Worm (Caenorhabditis elegans) whole organism, early embryonic: ENCODE measurements around the gene srxa-10.

ENCODE experiments used
- B0310.2 ChIP-seq: sonication (generic microtip); optimal IDR thresholded peaks from 2 replicates; lab custom pipeline; 2016; ENCODE audit warnings: mild to moderate bottlenecking, missing genetic modification characterization, missing compliant biosample characterization
- F13C5.2 ChIP-seq: sonication (generic microtip); optimal IDR thresholded peaks from 2 replicates; lab custom pipeline; 2017; ENCODE audit warnings: mild to moderate bottlenecking, missing genetic modification characterization, inconsistent platforms, missing compliant biosample characterization
- ama-1 ChIP-seq: fragments of 150-350 bp; optimal IDR thresholded peaks from 2 replicates; lab custom pipeline; 2014
- ceh-36 ChIP-seq: sonication (generic microtip); optimal IDR thresholded peaks from 2 replicates; lab custom pipeline; 2016; ENCODE audit warnings: missing genetic modification characterization, inconsistent platforms, missing compliant biosample characterization
- ets-7 ChIP-seq: sonication (generic microtip); optimal IDR thresholded peaks from 2 replicates; lab custom pipeline; 2016; ENCODE audit warnings: missing genotype, missing genetic modification characterization, missing compliant biosample characterization
- flt-1 ChIP-seq: fragments of 200-800 bp; sonication (Bioruptor generic); IDR thresholded peaks from 2 replicates; pipeline ENCODE4 v1.3.6; 2022; ENCODE audit warnings: missing genetic modification characterization, missing compliant biosample characterization
- hmg-4 ChIP-seq: fragments of 200-800 bp; sonication (Bioruptor generic); optimal IDR thresholded peaks from 2 replicates; lab custom pipeline; 2018; ENCODE audit warnings: mild to moderate bottlenecking, missing genetic modification characterization, missing compliant biosample characterization
- hnd-1 ChIP-seq: sonication (generic microtip); optimal IDR thresholded peaks from 2 replicates; lab custom pipeline; 2016; ENCODE audit warnings: missing genetic modification characterization, missing compliant biosample characterization
- pes-1 ChIP-seq: fragments of 200-800 bp; sonication (Bioruptor generic); IDR thresholded peaks from 2 replicates; pipeline ENCODE4 v1.3.6; 2022; ENCODE audit warnings: missing genetic modification reagents, missing genetic modification characterization, missing compliant biosample characterization
- scrt-1 ChIP-seq: fragments of 200-800 bp; sonication (Bioruptor generic); IDR thresholded peaks from 2 replicates; pipeline ENCODE4 v1.3.6; 2022; ENCODE audit warnings: missing genetic modification characterization, missing compliant biosample characterization
- sea-1 ChIP-seq: fragments of 200-800 bp; sonication (Bioruptor generic); conservative IDR thresholded peaks from 2 replicates; pipeline ENCODE4 v1.3.6; 2022; ENCODE audit warnings: missing genetic modification characterization, missing compliant biosample characterization
- tbx-37 ChIP-seq: fragments of 200-800 bp; sonication (Bioruptor generic); conservative IDR thresholded peaks from 2 replicates; pipeline ENCODE4 v1.3.6; 2022; ENCODE audit warnings: missing genetic modification reagents, missing genetic modification characterization, missing compliant biosample characterization
- tra-4 ChIP-seq: sonication (generic microtip); optimal IDR thresholded peaks from 2 replicates; lab custom pipeline; 2017; ENCODE audit warnings: missing genetic modification characterization, missing compliant biosample characterization

- TF ChIP-seq ama-1 (lab: Kevin White, UChicago) (no peak), B0310.2 (tag; lab: Kevin White, UChicago) (no peak), hmg-4 (GFP tag; lab: Kevin White, UChicago) (no peak), ets-7 (tag; lab: Kevin White, UChicago) (no peak), tbx-37 (GFP tag; lab: Robert Waterston, UW) (no peak), flt-1 (GFP tag; lab: Robert Waterston, UW) (no peak), F13C5.2 (no peak), hnd-1 (tag; lab: Kevin White, UChicago) (no peak), scrt-1 (GFP tag; lab: Robert Waterston, UW) (no peak), tra-4 (no peak), ceh-36 (tag; lab: Kevin White, UChicago) (no peak), sea-1 (GFP tag; lab: Robert Waterston, UW) (no peak), pes-1 (GFP tag; lab: Robert Waterston, UW) (no peak)
Measured at ce11 chrIII:9804997-9805610, 8.8 kb upstream of the srxa-10 start, which contains the start of gene riok-3.
